Worm (Caenorhabditis elegans): Measurements from ENCODE around the gene F45E1.4.
A peak's percentile ranks its signal among the peaks of the same experiment; 100 is the strongest.

DNA sequence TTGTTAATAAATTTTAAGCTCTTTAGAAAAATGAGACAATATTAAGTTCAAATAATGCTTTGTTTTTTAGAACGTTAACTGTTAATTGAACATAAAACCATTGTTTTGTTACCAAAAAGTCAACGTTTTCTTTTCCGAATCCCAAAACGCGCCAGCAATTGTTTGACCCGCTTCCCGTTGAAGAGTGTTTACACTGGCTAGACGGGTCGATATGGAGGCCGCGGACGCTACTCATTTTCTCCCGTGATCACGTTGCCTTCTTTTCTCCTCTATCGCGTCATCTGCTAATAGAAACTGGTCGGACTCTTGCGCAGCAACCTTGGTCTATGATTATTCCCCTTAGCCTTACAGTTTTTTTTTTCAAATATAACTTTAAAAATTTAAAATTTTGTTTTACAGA is 43.3 kb downstream of the F45E1.4 start, which contains the start of gene C34D10.1:
- TF ChIP-seq nhr-11 (tag; optimal IDR thresholded peaks at IDR 0.05) (no peak), fos-1 (tag; optimal IDR thresholded peaks at IDR 0.05) (no peak), ama-1 (optimal IDR thresholded peaks at IDR 0.05) (no peak), ceh-82 (tag; optimal IDR thresholded peaks at IDR 0.05) (no peak), aly-2 (tag; optimal IDR thresholded peaks at IDR 0.05) (no peak), sea-2 (GFP tag; optimal IDR thresholded peaks at IDR 0.05) (no peak), elt-3 (tag; optimal IDR thresholded peaks at IDR 0.05) (no peak), skn-1 (tag; optimal IDR thresholded peaks at IDR 0.05) (no peak), lin-39 (tag; optimal IDR thresholded peaks at IDR 0.05) (peak; percentile 47), ceh-9 (tag; optimal IDR thresholded peaks at IDR 0.05) (no peak), zag-1 (tag; optimal IDR thresholded peaks at IDR 0.05) (no peak), snpc-4 (tag; optimal IDR thresholded peaks at IDR 0.05) (peak; percentile 56), nhr-28 (tag; optimal IDR thresholded peaks at IDR 0.05) (no peak), unc-39 (tag; optimal IDR thresholded peaks at IDR 0.05) (no peak)
